Fruit fly (Drosophila melanogaster) whole organism, embryonic: ENCODE measurements around the gene caps.

Experiments used
- Adf1 ChIP-seq: fragments of 200-800 bp; sonication (Bioruptor generic); IDR thresholded peaks from 2 replicates; pipeline ENCODE4 v1.3.6; 2022; ENCODE audit warnings: missing biosample characterization, missing genetic modification characterization
- Awh ChIP-seq: fragments of 200-800 bp; sonication (Bioruptor generic); IDR thresholded peaks from 2 replicates; pipeline ENCODE4, ENCODE4 v1.3.6; 2022; ENCODE audit warnings: missing biosample characterization, missing genetic modification characterization
- Bgb ChIP-seq: fragments of 200-800 bp; sonication (Bioruptor generic); IDR thresholded peaks from 2 replicates; pipeline ENCODE4 v1.3.6; 2022; ENCODE audit warnings: missing biosample characterization, missing genetic modification characterization; ENCODE audit not compliant: partially characterized antibody
- Blimp-1 ChIP-seq: fragments of 200-800 bp; sonication (Bioruptor generic); optimal IDR thresholded peaks from 3 replicates; lab custom pipeline; 2018; ENCODE audit warnings: missing biosample characterization, missing genetic modification characterization, mild to moderate bottlenecking, moderate library complexity, missing genetic modification reagents
- CG10209 ChIP-seq: fragments of 200-800 bp; sonication (Bioruptor generic); optimal IDR thresholded peaks from 3 replicates; lab custom pipeline; 2017; ENCODE audit warnings: missing biosample characterization, mild to moderate bottlenecking, missing genetic modification characterization, missing genetic modification reagents
- CG10274 ChIP-seq: fragments of 200-800 bp; sonication (Bioruptor generic); optimal IDR thresholded peaks from 3 replicates; lab custom pipeline; 2017; ENCODE audit warnings: missing biosample characterization, mild to moderate bottlenecking, missing genetic modification characterization
- CG11695 ChIP-seq: fragments of 200-800 bp; sonication (Bioruptor generic); IDR thresholded peaks from 3 replicates; pipeline ENCODE4 v1.3.6; 2022; ENCODE audit warnings: missing biosample characterization, missing genetic modification characterization
- CG12071 ChIP-seq: fragments of 200-800 bp; sonication (Bioruptor generic); optimal IDR thresholded peaks from 3 replicates; lab custom pipeline; 2018; ENCODE audit warnings: missing biosample characterization, mild to moderate bottlenecking, missing genetic modification characterization
- CG12299 ChIP-seq: fragments of 200-800 bp; sonication (Bioruptor generic); optimal IDR thresholded peaks from 2 replicates; lab custom pipeline; 2018; ENCODE audit warnings: missing biosample characterization, mild to moderate bottlenecking, missing genetic modification characterization
- CG12769 ChIP-seq: fragments of 200-800 bp; sonication (Bioruptor generic); optimal IDR thresholded peaks from 2 replicates; lab custom pipeline; 2019; ENCODE audit warnings: missing biosample characterization, mild to moderate bottlenecking, missing genetic modification characterization, moderate library complexity
- CG15269 ChIP-seq: fragments of 200-800 bp; sonication (Bioruptor generic); optimal IDR thresholded peaks from 2 replicates; lab custom pipeline; 2018; ENCODE audit warnings: missing biosample characterization, mild to moderate bottlenecking, missing genetic modification characterization, moderate library complexity
- CG17328 ChIP-seq: fragments of 200-800 bp; sonication (Bioruptor generic); IDR thresholded peaks from 2 replicates; pipeline ENCODE4 v1.3.6; 2022; ENCODE audit warnings: missing biosample characterization, missing genetic modification characterization
- CG18262 ChIP-seq: fragments of 200-800 bp; optimal IDR thresholded peaks from 3 replicates; lab custom pipeline; 2019; ENCODE audit warnings: missing biosample characterization, mild to moderate bottlenecking, missing genetic modification characterization, moderate library complexity
- CG31224 ChIP-seq: fragments of 200-800 bp; sonication (Bioruptor generic); IDR thresholded peaks from 2 replicates; pipeline ENCODE4 v1.3.6; 2022; ENCODE audit warnings: missing biosample characterization, missing genetic modification characterization
- CG32532 ChIP-seq: fragments of 200-800 bp; sonication (Bioruptor generic); IDR thresholded peaks from 2 replicates; pipeline ENCODE4 v1.3.6; 2022; ENCODE audit warnings: missing biosample characterization, missing genetic modification characterization
- CG6254 ChIP-seq: fragments of 200-800 bp; sonication (Bioruptor generic); optimal IDR thresholded peaks from 3 replicates; lab custom pipeline; 2017; ENCODE audit warnings: mild to moderate bottlenecking, missing biosample characterization, missing genetic modification reagents, missing genetic modification characterization
- CG6683 ChIP-seq: fragments of 200-800 bp; sonication (Bioruptor generic); optimal IDR thresholded peaks from 2 replicates; lab custom pipeline; 2017; ENCODE audit warnings: missing biosample characterization, mild to moderate bottlenecking, missing genetic modification characterization, missing genetic modification reagents
- CG6689 ChIP-seq: fragments of 200-800 bp; sonication (Bioruptor generic); IDR thresholded peaks from 2 replicates; pipeline ENCODE4 v1.3.6; 2022; ENCODE audit warnings: missing biosample characterization, missing genetic modification characterization
- CG7963 ChIP-seq: fragments of 200-800 bp; sonication (Bioruptor generic); IDR thresholded peaks from 3 replicates; pipeline ENCODE4 v1.3.6; 2022; ENCODE audit warnings: missing biosample characterization, missing genetic modification characterization; ENCODE audit not compliant: partially characterized antibody
- CG9797 ChIP-seq: fragments of 200-800 bp; sonication (Bioruptor generic); optimal IDR thresholded peaks from 3 replicates; lab custom pipeline; 2018; ENCODE audit warnings: missing biosample characterization, mild to moderate bottlenecking, missing genetic modification characterization
- CG9817 ChIP-seq: fragments of 200-800 bp; sonication (Bioruptor generic); optimal IDR thresholded peaks from 2 replicates; lab custom pipeline; 2018; ENCODE audit warnings: missing biosample characterization, mild to moderate bottlenecking, missing genetic modification characterization, moderate library complexity
- Dll ChIP-seq: fragments of 200-800 bp; sonication (Bioruptor generic); IDR thresholded peaks from 4 replicates; pipeline ENCODE4 v1.3.6; 2022; ENCODE audit warnings: missing biosample characterization, missing genetic modification characterization; ENCODE audit not compliant: partially characterized antibody
- Doc3 ChIP-seq: fragments of 200-800 bp; sonication (Bioruptor generic); IDR thresholded peaks from 3 replicates; pipeline ENCODE4 v1.3.6; 2022; ENCODE audit warnings: missing biosample characterization, missing genetic modification characterization; ENCODE audit not compliant: partially characterized antibody
- Drgx ChIP-seq: fragments of 200-800 bp; sonication (Bioruptor generic); IDR thresholded peaks from 2 replicates; pipeline ENCODE4 v1.3.6; 2022; ENCODE audit warnings: missing biosample characterization, missing genetic modification characterization
- Lhr ChIP-seq: fragments of 200-800 bp; sonication (Bioruptor generic); optimal IDR thresholded peaks from 3 replicates; lab custom pipeline; 2017; ENCODE audit warnings: mild to moderate bottlenecking, missing biosample characterization, missing genetic modification reagents, missing genetic modification characterization
- Mad ChIP-seq: fragments of 200-800 bp; sonication (Bioruptor generic); optimal IDR thresholded peaks from 2 replicates; lab custom pipeline; 2016; ENCODE audit warnings: missing biosample characterization, missing genetic modification characterization
- Meics ChIP-seq: fragments of 200-800 bp; sonication (Bioruptor generic); optimal IDR thresholded peaks from 2 replicates; lab custom pipeline; 2017; ENCODE audit warnings: missing biosample characterization, mild to moderate bottlenecking, missing genetic modification characterization
- NC2α ChIP-seq: fragments of 200-800 bp; sonication (Bioruptor generic); optimal IDR thresholded peaks from 2 replicates; lab custom pipeline; 2016; ENCODE audit warnings: missing biosample characterization, missing genetic modification characterization
- Neu2 ChIP-seq: fragments of 200-800 bp; sonication (Bioruptor generic); optimal IDR thresholded peaks from 3 replicates; lab custom pipeline; 2016; ENCODE audit warnings: missing biosample characterization, missing genetic modification characterization, borderline replicate concordance
- Pdp1 ChIP-seq, 2 experiments: fragments of 200-800 bp; sonication (Bioruptor generic); optimal IDR thresholded peaks; 3 replicates each; lab custom pipeline; 2016; ENCODE audit warnings: missing biosample characterization in 2 of 2, missing genetic modification characterization in 2 of 2, mild to moderate bottlenecking in 1 of 2, moderate library complexity in 1 of 2
- YL-1 ChIP-seq: fragments of 200-800 bp; sonication (Bioruptor generic); optimal IDR thresholded peaks from 3 replicates; lab custom pipeline; 2017; ENCODE audit warnings: missing biosample characterization, mild to moderate bottlenecking, missing genetic modification characterization
- ato ChIP-seq: fragments of 200-800 bp; sonication (Bioruptor generic); IDR thresholded peaks from 2 replicates; pipeline ENCODE4 v1.3.6; 2022; ENCODE audit warnings: missing biosample characterization, missing genetic modification characterization; ENCODE audit not compliant: partially characterized antibody
- bsh ChIP-seq, 2 experiments: fragments of 200-800 bp; sonication (Bioruptor generic); optimal IDR thresholded peaks; 2 replicates each; lab custom pipeline; 2017 to 2018; ENCODE audit warnings: mild to moderate bottlenecking in 2 of 2, missing biosample characterization in 2 of 2, missing genetic modification characterization in 2 of 2, moderate library complexity in 1 of 2
- chinmo ChIP-seq: fragments of 200-800 bp; sonication (Bioruptor generic); IDR thresholded peaks from 4 replicates; pipeline ENCODE4 v1.3.6; 2022; ENCODE audit warnings: missing biosample characterization, missing genetic modification characterization; ENCODE audit not compliant: partially characterized antibody
- dysf ChIP-seq: fragments of 200-800 bp; sonication (Bioruptor generic); IDR thresholded peaks from 3 replicates; pipeline ENCODE4 v1.3.6; 2022; ENCODE audit warnings: missing biosample characterization, missing genetic modification characterization
- fd3F ChIP-seq: fragments of 200-800 bp; sonication (Bioruptor generic); optimal IDR thresholded peaks from 2 replicates; lab custom pipeline; 2018; ENCODE audit warnings: missing biosample characterization, mild to moderate bottlenecking, missing genetic modification characterization, moderate library complexity
- ftz-f1 ChIP-seq: fragments of 200-800 bp; sonication (Bioruptor generic); optimal IDR thresholded peaks from 2 replicates; lab custom pipeline; 2016; ENCODE audit warnings: missing biosample characterization, missing genetic modification characterization
- lmd ChIP-seq: fragments of 200-800 bp; sonication (Bioruptor generic); IDR thresholded peaks from 2 replicates; pipeline ENCODE4 v1.3.6; 2022; ENCODE audit warnings: missing biosample characterization, missing genetic modification characterization
- lola ChIP-seq, 3 experiments: fragments of >200 bp in 2 of 3; fragments of 200-800 bp in 1 of 3; sonication (Bioruptor generic) in 1 of 3; optimal IDR thresholded peaks; 2 replicates each; lab custom pipeline; 2017 to 2019; ENCODE audit warnings: missing biosample characterization in 3 of 3, missing genetic modification characterization in 3 of 3, mild to moderate bottlenecking in 1 of 3, moderate library complexity in 1 of 3
- pb ChIP-seq: fragments of 200-800 bp; sonication (Bioruptor generic); optimal IDR thresholded peaks from 3 replicates; lab custom pipeline; 2016; ENCODE audit warnings: missing biosample characterization, missing genetic modification characterization
- sob ChIP-seq: fragments of 200-800 bp; sonication (Bioruptor generic); IDR thresholded peaks from 2 replicates; pipeline ENCODE4 v1.3.6; 2022; ENCODE audit warnings: missing biosample characterization, missing genetic modification characterization
- tup ChIP-seq: fragments of 200-800 bp; sonication (Bioruptor generic); optimal IDR thresholded peaks from 2 replicates; lab custom pipeline; 2016; ENCODE audit warnings: missing biosample characterization, mild to moderate bottlenecking, missing genetic modification characterization, moderate library complexity
- usp ChIP-seq: fragments of >200 bp; optimal IDR thresholded peaks from 2 replicates; lab custom pipeline; 2017; ENCODE audit warnings: missing biosample characterization, missing genetic modification characterization
- wor ChIP-seq: fragments of 200-800 bp; sonication (Bioruptor generic); IDR thresholded peaks from 2 replicates; pipeline ENCODE4 v1.3.6; 2022; ENCODE audit warnings: missing biosample characterization, missing genetic modification characterization
- yki ChIP-seq: fragments of >200 bp; optimal IDR thresholded peaks from 3 replicates; lab custom pipeline; 2018
- zf30C ChIP-seq: fragments of 200-800 bp; sonication (Bioruptor generic); optimal IDR thresholded peaks from 3 replicates; lab custom pipeline; 2018; ENCODE audit warnings: missing biosample characterization, mild to moderate bottlenecking, missing genetic modification characterization

caps gene

DNA sequence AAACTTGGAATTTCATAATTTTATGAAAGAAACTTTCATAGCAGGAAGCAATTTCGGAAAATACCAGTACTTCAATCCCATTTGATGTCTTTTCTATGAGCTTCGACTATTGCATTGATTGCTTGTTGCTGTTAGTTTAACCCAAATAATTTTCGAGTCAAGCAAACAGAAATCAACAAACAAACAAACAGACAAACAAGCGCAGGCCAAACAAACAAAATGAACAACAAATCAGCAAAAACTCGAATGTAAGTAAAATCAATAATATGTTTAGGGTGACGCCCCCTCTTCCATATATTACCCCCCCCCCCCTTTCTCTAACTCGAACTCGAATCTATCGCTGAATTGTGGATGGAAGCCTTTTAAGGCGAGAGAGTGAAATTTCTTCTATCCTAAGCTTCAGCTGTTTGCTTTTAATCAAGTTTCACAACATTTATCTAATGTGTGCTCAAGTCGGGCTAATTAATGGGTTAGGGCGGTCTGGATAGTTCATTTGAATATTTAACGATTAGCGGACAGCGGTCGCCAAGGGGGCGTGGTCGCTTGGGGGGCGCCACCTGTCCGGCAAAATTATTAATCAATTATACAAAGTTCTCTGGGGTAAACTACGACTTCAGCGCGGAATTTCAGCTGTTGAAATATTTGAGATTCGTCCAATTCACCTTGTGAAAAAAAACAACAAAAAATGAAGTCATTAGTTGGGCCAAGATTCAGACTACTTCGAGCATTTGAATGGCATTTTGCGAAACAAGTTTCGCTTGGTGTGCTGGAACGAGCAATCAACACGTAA, 7.2 kb downstream of the caps start (continued):
- TF ChIP-seq CG17328 (peak; percentile 72; the same call in 1 of the 2 replicates), Blimp-1 (peak; percentile 85), CG12299 (tag; lab: Kevin White, UChicago) (no peak), Neu2 (GFP tag; lab: Kevin White, UChicago) (no peak), zf30C (GFP tag; lab: Kevin White, UChicago) (no peak), fd3F (GFP tag; lab: Kevin White, UChicago) (peak; percentile 7), CG6683 (peak; percentile 50), CG11695 (GFP tag; lab: Robert Waterston, UW) (no peak), Drgx (GFP tag; lab: Robert Waterston, UW) (no peak), CG15269 (peak; percentile 17), bsh (GFP tag; optimal IDR thresholded peaks at IDR 0.05; lab: Kevin White, UChicago) (peak in 1 of 2 experiments; percentile 88), CG31224 (no peak), CG10209 (GFP tag; lab: Kevin White, UChicago) (peak; percentile 67), tup (GFP tag; lab: Kevin White, UChicago) (peak; percentile 73), wor (no peak), Mad (GFP tag; lab: Kevin White, UChicago) (peak; percentile 9), Doc3 (GFP tag; lab: Robert Waterston, UW) (no peak), pb (GFP tag; lab: Kevin White, UChicago) (peak; percentile 45), sob (GFP tag; lab: Robert Waterston, UW) (peak; percentile 65), CG10274 (GFP tag; lab: Kevin White, UChicago) (peak; percentile 47), YL-1 (peak; percentile 48), Awh (GFP tag; lab: Robert Waterston, UW) (peak; percentile 70), CG32532 (no peak), lmd (GFP tag; lab: Robert Waterston, UW) (no peak), Meics (GFP tag; lab: Kevin White, UChicago) (peak; percentile 48), NC2α (GFP tag; lab: Kevin White, UChicago) (peak; percentile 73), CG18262 (tag; lab: Kevin White, UChicago) (peak; percentile 77), dysf (GFP tag; lab: Robert Waterston, UW) (peak; percentile 24; the same call in 1 of the 3 replicates), CG7963 (GFP tag; lab: Robert Waterston, UW) (no peak), yki (lab: Kevin White, UChicago) (no peak), ftz-f1 (GFP tag; lab: Kevin White, UChicago) (no peak), chinmo (GFP tag; lab: Robert Waterston, UW) (peak; percentile 88; the same call in 2 of the 4 replicates), CG6254 (GFP tag; lab: Kevin White, UChicago) (peak; percentile 86), Dll (GFP tag; lab: Robert Waterston, UW) (no peak), CG9817 (tag; lab: Kevin White, UChicago) (no peak), CG12769 (tag; lab: Kevin White, UChicago) (peak; percentile 41), ato (GFP tag; lab: Robert Waterston, UW) (no peak), lola (GFP tag; optimal IDR thresholded peaks at IDR 0.05; lab: Kevin White, UChicago) (peak in 1 of 3 experiments; percentile 68), Bgb (GFP tag; lab: Robert Waterston, UW) (no peak), CG6689 (GFP tag; lab: Robert Waterston, UW) (peak; percentile 29; the same call in 1 of the 2 replicates), Pdp1 (GFP tag; optimal IDR thresholded peaks at IDR 0.05; lab: Kevin White, UChicago) (peak; percentile 28 to 65), CG12071 (peak; percentile 91), Adf1 (GFP tag; lab: Robert Waterston, UW) (no peak), CG9797 (GFP tag; lab: Kevin White, UChicago) (no peak), Lhr (peak; percentile 76), usp (no peak)
